Fruit fly (Drosophila melanogaster): Measurements from ENCODE around the gene CG9921.

The CG9921 gene

dm6 chrX:16335107-16335642 lies 1.8 kb upstream of the CG9921 start (continued):
- TF ChIP-seq zen2 (GFP tag; IDR thresholded peaks at IDR 0.05; ENCODE audit: partially characterized antibody) (no peak), bsh (GFP tag; optimal IDR thresholded peaks at IDR 0.05) (peak; percentile 37 to 62), hb (GFP tag; IDR thresholded peaks at IDR 0.05; ENCODE audit: partially characterized antibody) (no peak), Blimp-1 (GFP tag; optimal IDR thresholded peaks at IDR 0.05) (peak; percentile 55), lmd (GFP tag; IDR thresholded peaks at IDR 0.05) (peak; percentile 72), hth (optimal IDR thresholded peaks at IDR 0.05) (no peak), CkIIα-i1 (GFP tag; IDR thresholded peaks at IDR 0.05) (no peak), ind (GFP tag; optimal IDR thresholded peaks at IDR 0.05) (peak; percentile 74), Hr39 (optimal IDR thresholded peaks at IDR 0.05) (no peak), Awh (GFP tag; IDR thresholded peaks at IDR 0.05) (peak; percentile 73), pzg (GFP tag; optimal IDR thresholded peaks at IDR 0.05) (peak; percentile 43), CG5180 (GFP tag; optimal IDR thresholded peaks at IDR 0.05) (peak; percentile 48), slbo (GFP tag; IDR thresholded peaks at IDR 0.05) (peak; percentile 86), inv (GFP tag; IDR thresholded peaks at IDR 0.05; ENCODE audit: partially characterized antibody) (no peak), wdn (GFP tag; IDR thresholded peaks at IDR 0.05) (peak; percentile 71), CG3163 (GFP tag; optimal IDR thresholded peaks at IDR 0.05) (peak; percentile 48), CG9437 (GFP tag; optimal IDR thresholded peaks at IDR 0.05) (peak; percentile 63), CG7928 (GFP tag; optimal IDR thresholded peaks at IDR 0.05) (peak; percentile 90), CG15011 (GFP tag; optimal IDR thresholded peaks at IDR 0.05) (peak; percentile 37), lov (optimal IDR thresholded peaks at IDR 0.05) (no peak), lov (GFP tag; IDR thresholded peaks at IDR 0.05) (peak; percentile 81; the same call in 2 of the 3 replicates), zf30C (GFP tag; optimal IDR thresholded peaks at IDR 0.05) (no peak), CG17328 (GFP tag; IDR thresholded peaks at IDR 0.05) (peak; percentile 78), sd (tag; optimal IDR thresholded peaks at IDR 0.05) (no peak), fd64A (GFP tag; optimal IDR thresholded peaks at IDR 0.05) (no peak), CG2712 (tag; optimal IDR thresholded peaks at IDR 0.05) (peak; percentile 57), croc (GFP tag; conservative IDR thresholded peaks at IDR 0.05) (peak; percentile 20; the same call in 1 of the 3 replicates), HLH54F (GFP tag; optimal IDR thresholded peaks at IDR 0.05) (peak; percentile 76), dimm (GFP tag; IDR thresholded peaks at IDR 0.05) (no peak), Ada2b (GFP tag; IDR thresholded peaks at IDR 0.05) (peak; percentile 70), Abd-B (GFP tag; optimal IDR thresholded peaks at IDR 0.05) (no peak), CG32772 (GFP tag; IDR thresholded peaks at IDR 0.05) (peak; percentile 69), Gug (GFP tag; IDR thresholded peaks at IDR 0.05) (peak; percentile 83), sisA (GFP tag; IDR thresholded peaks at IDR 0.05) (peak; percentile 70), Taf1 (GFP tag; IDR thresholded peaks at IDR 0.05) (no peak), crol (GFP tag; IDR thresholded peaks at IDR 0.05) (no peak), CG7963 (GFP tag; IDR thresholded peaks at IDR 0.05; ENCODE audit: partially characterized antibody) (no peak), CG3838 (GFP tag; optimal IDR thresholded peaks at IDR 0.05) (peak; percentile 30), CG9932 (GFP tag; IDR thresholded peaks at IDR 0.05) (peak; percentile 84), CG17361 (GFP tag; IDR thresholded peaks at IDR 0.05) (peak; percentile 66), NfI (GFP tag; optimal IDR thresholded peaks at IDR 0.05) (peak; percentile 78), Sin3A (optimal IDR thresholded peaks at IDR 0.05) (no peak), H15 (GFP tag; IDR thresholded peaks at IDR 0.05) (peak; percentile 72), CG6791 (GFP tag; IDR thresholded peaks at IDR 0.05; ENCODE audit: partially characterized antibody) (no peak), mam (GFP tag; optimal IDR thresholded peaks at IDR 0.05) (peak; percentile 71), vvl (GFP tag; IDR thresholded peaks at IDR 0.05) (peak; percentile 90), Opbp (GFP tag; IDR thresholded peaks at IDR 0.05; ENCODE audit: partially characterized antibody) (no peak), Jarid2 (GFP tag; optimal IDR thresholded peaks at IDR 0.05) (no peak), CG14860 (GFP tag; IDR thresholded peaks at IDR 0.05; ENCODE audit: partially characterized antibody) (no peak), NFAT (GFP tag; IDR thresholded peaks at IDR 0.05) (peak; percentile 79), gt (GFP tag; IDR thresholded peaks at IDR 0.05) (0 out of 2 replicates have a peak, but pooled peaks have one; percentile 17), so (GFP tag; IDR thresholded peaks at IDR 0.05) (peak; percentile 86)
